Worm (Caenorhabditis elegans) whole organism, L1 larva: ENCODE measurements around the gene srlf-11.

ENCODE experiments used
- unc-62 ChIP-seq: fragments of 150-350 bp; optimal IDR thresholded peaks from 2 replicates; lab custom pipeline; 2014; ENCODE audit warnings: missing biosample characterization, missing genetic modification reagents, missing genetic modification characterization
- ztf-11 ChIP-seq, 2 experiments: sonication (generic microtip); optimal IDR thresholded peaks; 2 replicates each; lab custom pipeline; 2016 to 2017; ENCODE audit warnings: missing genetic modification characterization in 2 of 2, missing biosample characterization in 1 of 2, missing compliant biosample characterization in 1 of 2

ce11 chrIV:10913081-10913480 lies 27.3 kb upstream of the srlf-11 start, which contains the start of gene ZK593.2:
- TF ChIP-seq ztf-11 (tag; optimal IDR thresholded peaks at IDR 0.05; lab: Kevin White, UChicago) (no peak), unc-62 (GFP tag; lab: Kevin White, UChicago) (no peak)
